Fruit fly (Drosophila melanogaster) whole organism, wandering third instar larva: ENCODE measurements around the gene CG7248.

Experiments used
- Abd-B ChIP-seq: fragments of >200 bp; optimal IDR thresholded peaks from 2 replicates; lab custom pipeline; 2017; ENCODE audit warnings: missing biosample characterization, missing genetic modification characterization
- CrebA ChIP-seq: fragments of 200-800 bp; sonication (Bioruptor generic); optimal IDR thresholded peaks from 2 replicates; lab custom pipeline; 2016; ENCODE audit warnings: missing biosample characterization, mild to moderate bottlenecking, missing genetic modification characterization, borderline replicate concordance
- Dfd ChIP-seq: fragments of >200 bp; optimal IDR thresholded peaks from 2 replicates; lab custom pipeline; 2017; ENCODE audit warnings: missing biosample characterization, missing genetic modification characterization
- GATAd ChIP-seq: sonication (Bioruptor generic); optimal IDR thresholded peaks from 2 replicates; lab custom pipeline; 2016; ENCODE audit warnings: missing biosample characterization, missing genetic modification characterization
- Myc ChIP-seq: fragments of >200 bp; optimal IDR thresholded peaks from 2 replicates; lab custom pipeline; 2017
- N ChIP-seq: fragments of >200 bp; optimal IDR thresholded peaks from 2 replicates; lab custom pipeline; 2018; ENCODE audit warnings: missing biosample characterization, missing external identifiers, missing genetic modification characterization
- OdsH ChIP-seq: fragments of 200-800 bp; sonication (Bioruptor generic); optimal IDR thresholded peaks from 2 replicates; lab custom pipeline; 2016; ENCODE audit warnings: missing biosample characterization, mild to moderate bottlenecking, missing genetic modification characterization
- Rel ChIP-seq, 2 experiments: fragments of 200-800 bp; sonication (Bioruptor generic) in 1 of 2; optimal IDR thresholded peaks; 2 replicates in 1 of 2; 3 replicates in 1 of 2; lab custom pipeline; 2016 to 2019; ENCODE audit warnings: mild to moderate bottlenecking in 2 of 2, missing biosample characterization in 2 of 2, missing genetic modification characterization in 2 of 2, moderate library complexity in 1 of 2
- Vsx2 ChIP-seq: fragments of 200-300, 225-300 bp; sonication (Bioruptor generic); optimal IDR thresholded peaks from 2 replicates; lab custom pipeline; 2018; ENCODE audit warnings: missing biosample characterization, missing genetic modification characterization; ENCODE audit not compliant: partially characterized antibody
- brk ChIP-seq: fragments of 200-800 bp; sonication (Bioruptor generic); optimal IDR thresholded peaks from 2 replicates; lab custom pipeline; 2016; ENCODE audit warnings: missing biosample characterization, mild to moderate bottlenecking, missing genetic modification characterization
- dl ChIP-seq, 2 experiments: fragments of 175-275, 200-275 bp in 1 of 2; fragments of 200-275 bp in 1 of 2; sonication (Bioruptor generic); optimal IDR thresholded peaks; lab custom pipeline; 2018; ENCODE audit warnings: mild to moderate bottlenecking in 2 of 2, missing biosample characterization in 2 of 2, missing genetic modification characterization in 2 of 2, moderate library complexity in 2 of 2; ENCODE audit not compliant: partially characterized antibody in 2 of 2, insufficient read depth in 1 of 2
- ey ChIP-seq: fragments of 200-800 bp; sonication (Bioruptor generic); optimal IDR thresholded peaks from 2 replicates; lab custom pipeline; 2016; ENCODE audit warnings: missing biosample characterization, missing genetic modification characterization
- lola ChIP-seq: fragments of >200 bp; optimal IDR thresholded peaks from 2 replicates; lab custom pipeline; 2017; ENCODE audit warnings: missing biosample characterization, missing genetic modification characterization
- sv ChIP-seq: fragments of 200-800 bp; sonication (Bioruptor generic); optimal IDR thresholded peaks from 3 replicates; lab custom pipeline; 2016; ENCODE audit warnings: missing biosample characterization, missing genetic modification characterization
- usp ChIP-seq: fragments of >200 bp; optimal IDR thresholded peaks from 2 replicates; lab custom pipeline; 2017; ENCODE audit warnings: missing biosample characterization, missing genetic modification characterization

The CG7248 gene

dm6 chr3L:12003457-12003856 lies 49.6 kb downstream of the CG7248 start:
- no peak for TF ChIP-seq Myc (lab: Kevin White, UChicago)
- no peak for TF ChIP-seq Abd-B (GFP tag; lab: Kevin White, UChicago)
- no peak for TF ChIP-seq dl (GFP tag; optimal IDR thresholded peaks at IDR 0.05; lab: Kevin White, UChicago; ENCODE audit: insufficient read depth in 1 of 2, partially characterized antibody in 2 of 2)
- no peak for TF ChIP-seq CrebA (GFP tag; lab: Kevin White, UChicago)
- TF ChIP-seq N (GFP tag; lab: Kevin White, UChicago) = no peak
- no peak for TF ChIP-seq GATAd
- TF ChIP-seq ey (GFP tag; lab: Kevin White, UChicago) = no peak
- TF ChIP-seq lola = no peak
- TF ChIP-seq usp (GFP tag; lab: Kevin White, UChicago) = no peak

dm6 chr3L:12004136-12004535 lies 50.3 kb downstream of the CG7248 start:
- no peak for TF ChIP-seq Rel (GFP tag; optimal IDR thresholded peaks at IDR 0.05; lab: Kevin White, UChicago)
- no peak for TF ChIP-seq Rel (tag; optimal IDR thresholded peaks at IDR 0.05; lab: Kevin White, UChicago)
- no peak for TF ChIP-seq Dfd
- no peak for TF ChIP-seq sv (GFP tag; lab: Kevin White, UChicago)
- no peak for TF ChIP-seq CrebA (GFP tag; lab: Kevin White, UChicago)
- no peak for TF ChIP-seq OdsH (GFP tag; lab: Kevin White, UChicago)
- no peak for TF ChIP-seq Abd-B (GFP tag; lab: Kevin White, UChicago)
- TF ChIP-seq ey (GFP tag; lab: Kevin White, UChicago) = no peak
- no peak for TF ChIP-seq Myc (lab: Kevin White, UChicago)
- TF ChIP-seq Vsx2 (GFP tag; lab: Kevin White, UChicago) = no peak
- TF ChIP-seq brk (GFP tag; lab: Kevin White, UChicago) = no peak
- no peak for TF ChIP-seq N (GFP tag; lab: Kevin White, UChicago)
